1 worm cellular context compared by ENCODE assay signal in the genomic region with DNA sequence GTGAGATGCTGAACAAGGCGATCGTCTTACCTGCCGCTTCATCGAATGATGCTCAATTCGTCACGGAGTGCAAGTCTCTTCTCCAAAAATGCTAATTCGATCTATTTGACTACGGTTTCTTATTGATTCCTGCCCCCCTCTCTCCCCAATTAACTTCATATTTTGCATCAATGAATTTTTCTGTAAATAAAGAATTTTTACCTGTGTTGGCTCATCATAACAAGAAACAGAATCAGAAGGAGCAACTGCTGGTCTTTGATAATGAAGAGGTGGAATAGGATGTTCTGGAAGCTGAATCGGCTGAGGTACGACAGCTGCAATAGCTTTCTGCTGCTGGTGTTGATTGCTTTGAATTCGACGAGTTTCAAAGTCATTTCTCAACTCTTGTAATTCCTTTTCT.
TF ChIP-seq lines count a peak whose summit lies in the region.

No protein-coding gene starts in this region.

TF ChIP-seq in whole organism, young adult, 124 proteins besides CTCF, POLR2A, EP300 and RAD21 (continued from another document):
- TF ChIP-seq egrh-3 (GFP tag; IDR thresholded peaks at IDR 0.05; lab: Robert Waterston, UW) (no peak), Y53G8AR.9 (GFP tag; conservative IDR thresholded peaks at IDR 0.05; lab: Robert Waterston, UW) (0 out of 2 replicates have a peak, but pooled peaks have one; percentile 18), let-607 (tag; optimal IDR thresholded peaks at IDR 0.05; lab: Kevin White, UChicago) (no peak), dpl-1 (GFP tag; optimal IDR thresholded peaks at IDR 0.05; lab: Kevin White, UChicago) (no peak), gei-17 (GFP tag; optimal IDR thresholded peaks at IDR 0.05; lab: Kevin White, UChicago) (no peak), nfyb-1 (GFP tag; IDR thresholded peaks at IDR 0.05; lab: Robert Waterston, UW) (no peak), ztf-18 (tag; optimal IDR thresholded peaks at IDR 0.05; lab: Kevin White, UChicago) (no peak), F55B11.4 (tag; optimal IDR thresholded peaks at IDR 0.05; lab: Kevin White, UChicago; ENCODE audit: borderline replicate concordance, insufficient read depth) (no peak), repo-1 (tag; optimal IDR thresholded peaks at IDR 0.05; lab: Kevin White, UChicago) (no peak), snpc-3.4 (tag; optimal IDR thresholded peaks at IDR 0.05; lab: Kevin White, UChicago) (no peak), lin-26 (GFP tag; IDR thresholded peaks at IDR 0.05; lab: Robert Waterston, UW) (peak; percentile 38; the same call in 1 of the 2 replicates), B0019.2 (GFP tag; conservative IDR thresholded peaks at IDR 0.05; lab: Robert Waterston, UW) (no peak), nfya-1 (tag; optimal IDR thresholded peaks at IDR 0.05; lab: Kevin White, UChicago; ENCODE audit: borderline replicate concordance, insufficient read depth) (no peak), K12H6.12 (tag; optimal IDR thresholded peaks at IDR 0.05; lab: Kevin White, UChicago) (no peak), hrde-1 (tag; optimal IDR thresholded peaks at IDR 0.05; lab: Kevin White, UChicago; ENCODE audit: borderline replicate concordance) (peak; percentile 75), hlh-26 (GFP tag; conservative IDR thresholded peaks at IDR 0.05; lab: Robert Waterston, UW) (no peak)
